Fruit fly (Drosophila melanogaster) whole organism, embryonic: ENCODE data around the gene CG15894.

Source experiments
- Ada2b ChIP-seq: fragments of 200-800 bp; sonication (Bioruptor generic); IDR thresholded peaks from 2 replicates; pipeline ENCODE4 v1.3.6; 2022; ENCODE audit warnings: missing biosample characterization, missing genetic modification characterization
- Antp ChIP-seq: fragments of 200-800 bp; sonication (Bioruptor generic); optimal IDR thresholded peaks from 3 replicates; lab custom pipeline; 2016; ENCODE audit warnings: missing biosample characterization, missing genetic modification characterization
- Asciz ChIP-seq: fragments of 200-800 bp; sonication (Bioruptor generic); optimal IDR thresholded peaks from 2 replicates; lab custom pipeline; 2017; ENCODE audit warnings: missing biosample characterization, mild to moderate bottlenecking, missing genetic modification characterization, missing genetic modification reagents
- Blimp-1 ChIP-seq: fragments of 200-800 bp; sonication (Bioruptor generic); optimal IDR thresholded peaks from 3 replicates; lab custom pipeline; 2018; ENCODE audit warnings: missing biosample characterization, missing genetic modification characterization, mild to moderate bottlenecking, moderate library complexity, missing genetic modification reagents
- CG10565 ChIP-seq: fragments of 200-800 bp; sonication (Bioruptor generic); optimal IDR thresholded peaks from 3 replicates; lab custom pipeline; 2016; ENCODE audit warnings: missing biosample characterization, mild to moderate bottlenecking, missing genetic modification characterization
- CG12104 ChIP-seq: fragments of 200-800 bp; sonication (Bioruptor generic); optimal IDR thresholded peaks from 3 replicates; lab custom pipeline; 2016; ENCODE audit warnings: missing biosample characterization, missing genetic modification characterization
- CG12391 ChIP-seq: fragments of 200-800 bp; sonication (Bioruptor generic); optimal IDR thresholded peaks from 3 replicates; lab custom pipeline; 2018; ENCODE audit warnings: missing biosample characterization, mild to moderate bottlenecking, missing genetic modification characterization, moderate library complexity
- CG12769 ChIP-seq: fragments of 200-800 bp; sonication (Bioruptor generic); optimal IDR thresholded peaks from 2 replicates; lab custom pipeline; 2019; ENCODE audit warnings: missing biosample characterization, mild to moderate bottlenecking, missing genetic modification characterization, moderate library complexity
- CG13123 ChIP-seq: fragments of 200-800 bp; sonication (Bioruptor generic); optimal IDR thresholded peaks from 2 replicates; lab custom pipeline; 2016; ENCODE audit warnings: missing biosample characterization, missing genetic modification characterization
- CG1529 ChIP-seq: fragments of 200-800 bp; sonication (Bioruptor generic); optimal IDR thresholded peaks from 3 replicates; lab custom pipeline; 2018; ENCODE audit warnings: missing biosample characterization, missing genetic modification characterization
- CG15514 ChIP-seq: fragments of 200-800 bp; sonication (Bioruptor generic); optimal IDR thresholded peaks from 3 replicates; lab custom pipeline; 2017; ENCODE audit warnings: missing biosample characterization, missing genetic modification characterization, mild to moderate bottlenecking, moderate library complexity, missing genetic modification reagents
- CG30403 ChIP-seq: fragments of 200-800 bp; sonication (Bioruptor generic); optimal IDR thresholded peaks from 3 replicates; lab custom pipeline; 2016; ENCODE audit warnings: missing biosample characterization, missing genetic modification characterization
- CG32532 ChIP-seq: fragments of 200-800 bp; sonication (Bioruptor generic); IDR thresholded peaks from 2 replicates; pipeline ENCODE4 v1.3.6; 2022; ENCODE audit warnings: missing biosample characterization, missing genetic modification characterization
- CG32767 ChIP-seq: fragments of 200-800 bp; sonication (Bioruptor generic); IDR thresholded peaks from 2 replicates; pipeline ENCODE4 v1.3.6; 2022; ENCODE audit warnings: missing biosample characterization, missing genetic modification characterization
- CG32772 ChIP-seq: fragments of 200-800 bp; sonication (Bioruptor generic); IDR thresholded peaks from 2 replicates; pipeline ENCODE4 v1.3.6; 2022; ENCODE audit warnings: missing biosample characterization, missing genetic modification characterization
- CG3847 ChIP-seq: fragments of 200-800 bp; sonication (Bioruptor generic); IDR thresholded peaks from 2 replicates; pipeline ENCODE4 v1.3.6; 2022; ENCODE audit warnings: missing biosample characterization, missing genetic modification characterization
- CG4707 ChIP-seq: fragments of 200-800 bp; sonication (Bioruptor generic); optimal IDR thresholded peaks from 2 replicates; lab custom pipeline; 2018; ENCODE audit warnings: missing biosample characterization, mild to moderate bottlenecking, missing genetic modification characterization, moderate library complexity
- CG6683 ChIP-seq: fragments of 200-800 bp; sonication (Bioruptor generic); optimal IDR thresholded peaks from 2 replicates; lab custom pipeline; 2017; ENCODE audit warnings: missing biosample characterization, mild to moderate bottlenecking, missing genetic modification characterization, missing genetic modification reagents
- CG6791 ChIP-seq: fragments of 200-800 bp; sonication (Bioruptor generic); IDR thresholded peaks from 3 replicates; pipeline ENCODE4 v1.3.6; 2022; ENCODE audit warnings: missing biosample characterization, missing genetic modification characterization; ENCODE audit not compliant: partially characterized antibody
- CG8290 ChIP-seq, 3 experiments: fragments of 200-800 bp; sonication (Bioruptor generic); optimal IDR thresholded peaks; 2 replicates each; lab custom pipeline; 2016 to 2019; ENCODE audit warnings: missing biosample characterization in 3 of 3, missing genetic modification characterization in 3 of 3, mild to moderate bottlenecking in 2 of 3, moderate library complexity in 1 of 3
- CG8388 ChIP-seq: fragments of 200-800 bp; sonication (Bioruptor generic); optimal IDR thresholded peaks from 2 replicates; lab custom pipeline; 2019; ENCODE audit warnings: missing biosample characterization, mild to moderate bottlenecking, missing genetic modification characterization, moderate library complexity
- Dbx ChIP-seq: fragments of 200-800 bp; sonication (Bioruptor generic); IDR thresholded peaks from 3 replicates; pipeline ENCODE4 v1.3.6; 2022; ENCODE audit warnings: missing biosample characterization, missing genetic modification characterization
- Dfd ChIP-seq, 2 experiments: fragments of >200 bp; optimal IDR thresholded peaks; 2 replicates each; lab custom pipeline; 2017; ENCODE audit warnings: missing biosample characterization in 2 of 2, missing genetic modification characterization in 2 of 2
- Ets65A ChIP-seq: fragments of 200-800 bp; sonication (Bioruptor generic); peaks from one replicate; lab custom pipeline; 2016; ENCODE audit warnings: missing biosample characterization, missing genetic modification characterization
- Hr3 ChIP-seq: fragments of 200-800 bp; sonication (Bioruptor generic); optimal IDR thresholded peaks from 3 replicates; lab custom pipeline; 2016; ENCODE audit warnings: missing biosample characterization, missing genetic modification characterization
- Lpt ChIP-seq: fragments of >200 bp; optimal IDR thresholded peaks from 2 replicates; lab custom pipeline; 2018; ENCODE audit warnings: missing biosample characterization, missing genetic modification characterization
- Opbp ChIP-seq: fragments of 200-800 bp; sonication (Bioruptor generic); IDR thresholded peaks from 3 replicates; pipeline ENCODE4 v1.3.6; 2022; ENCODE audit warnings: missing biosample characterization, missing genetic modification characterization; ENCODE audit not compliant: partially characterized antibody
- Rx ChIP-seq: fragments of 200-800 bp; sonication (Bioruptor generic); IDR thresholded peaks from 2 replicates; pipeline ENCODE4 v1.3.6; 2022; ENCODE audit warnings: missing biosample characterization, missing genetic modification characterization
- Side ChIP-seq: fragments of 200-800 bp; sonication (Bioruptor generic); optimal IDR thresholded peaks from 2 replicates; lab custom pipeline; 2016; ENCODE audit warnings: missing biosample characterization, missing genetic modification characterization
- TFAM ChIP-seq: fragments of 200-800 bp; sonication (Bioruptor generic); optimal IDR thresholded peaks from 2 replicates; lab custom pipeline; 2017; ENCODE audit warnings: missing biosample characterization, missing genetic modification characterization, inconsistent platforms
- Trl ChIP-seq, 3 experiments: fragments of >200 bp in 2 of 3; fragments of 200-800 bp in 1 of 3; sonication (Bioruptor generic) in 1 of 3; optimal IDR thresholded peaks; 2 replicates in 1 of 3; 3 replicates in 2 of 3; lab custom pipeline; 2016 to 2017; ENCODE audit warnings: missing biosample characterization in 1 of 3, missing genetic modification characterization in 1 of 3
- aop ChIP-seq: fragments of 200-800 bp; sonication (Bioruptor generic); IDR thresholded peaks from 2 replicates; pipeline ENCODE4 v1.3.6; 2022; ENCODE audit warnings: missing biosample characterization, missing genetic modification characterization
- chif ChIP-seq, 2 experiments: fragments of 200-800 bp; sonication (Bioruptor generic); optimal IDR thresholded peaks; 3 replicates each; lab custom pipeline; 2016; ENCODE audit warnings: missing biosample characterization in 2 of 2, missing genetic modification characterization in 2 of 2
- da ChIP-seq: fragments of 200-800 bp; sonication (Bioruptor generic); optimal IDR thresholded peaks from 2 replicates; lab custom pipeline; 2016; ENCODE audit warnings: missing biosample characterization, missing genetic modification characterization
- disco-r ChIP-seq: fragments of 200-800 bp; sonication (Bioruptor generic); optimal IDR thresholded peaks from 2 replicates; lab custom pipeline; 2016; ENCODE audit warnings: missing biosample characterization, missing genetic modification characterization
- dmrt99B ChIP-seq: fragments of 200-800 bp; sonication (Bioruptor generic); optimal IDR thresholded peaks from 2 replicates; lab custom pipeline; 2018; ENCODE audit warnings: missing biosample characterization, mild to moderate bottlenecking, missing genetic modification characterization, moderate library complexity
- fu2 ChIP-seq: fragments of 200-800 bp; sonication (Bioruptor generic); optimal IDR thresholded peaks from 2 replicates; lab custom pipeline; 2016; ENCODE audit warnings: missing biosample characterization, missing genetic modification characterization
- grau ChIP-seq: fragments of 200-800 bp; optimal IDR thresholded peaks from 3 replicates; lab custom pipeline; 2019; ENCODE audit warnings: missing biosample characterization, mild to moderate bottlenecking, missing genetic modification characterization, moderate library complexity
- hbn ChIP-seq: fragments of 200-800 bp; sonication (Bioruptor generic); IDR thresholded peaks from 2 replicates; pipeline ENCODE4 v1.3.6; 2022; ENCODE audit warnings: missing biosample characterization, missing genetic modification characterization; ENCODE audit not compliant: partially characterized antibody
- ken ChIP-seq: fragments of 200-800 bp; sonication (Bioruptor generic); IDR thresholded peaks from 3 replicates; pipeline ENCODE4 v1.3.6; 2022; ENCODE audit warnings: missing biosample characterization, missing genetic modification characterization
- nom ChIP-seq: fragments of 200-800 bp; sonication (Bioruptor generic); optimal IDR thresholded peaks from 2 replicates; lab custom pipeline; 2017; ENCODE audit warnings: missing biosample characterization, missing genetic modification characterization, mild to moderate bottlenecking, moderate library complexity, missing genetic modification reagents
- otp ChIP-seq: fragments of 200-800 bp; sonication (Bioruptor generic); IDR thresholded peaks from 3 replicates; pipeline ENCODE4, ENCODE4 v1.3.6; 2022; ENCODE audit warnings: missing biosample characterization, missing genetic modification characterization
- pros ChIP-seq: fragments of 200-800 bp; sonication (Bioruptor generic); optimal IDR thresholded peaks from 3 replicates; lab custom pipeline; 2019; ENCODE audit warnings: missing biosample characterization, mild to moderate bottlenecking, missing genetic modification characterization, moderate library complexity
- pum ChIP-seq: fragments of 200-800 bp; sonication (Bioruptor generic); optimal IDR thresholded peaks from 2 replicates; lab custom pipeline; 2016; ENCODE audit warnings: missing biosample characterization, missing genetic modification characterization
- pzg ChIP-seq: fragments of 200-800 bp; sonication (Bioruptor generic); optimal IDR thresholded peaks from 3 replicates; lab custom pipeline; 2018; ENCODE audit warnings: missing biosample characterization, mild to moderate bottlenecking, missing genetic modification characterization, moderate library complexity
- run ChIP-seq: fragments of 200-800 bp; sonication (Bioruptor generic); optimal IDR thresholded peaks from 3 replicates; lab custom pipeline; 2018; ENCODE audit warnings: missing biosample characterization, mild to moderate bottlenecking, missing genetic modification characterization
- sens ChIP-seq: fragments of 200-800 bp; sonication (Bioruptor generic); peaks from one replicate; lab custom pipeline; 2016; ENCODE audit warnings: missing biosample characterization, missing genetic modification characterization
- tin ChIP-seq: fragments of 200-800 bp; sonication (Bioruptor generic); optimal IDR thresholded peaks from 3 replicates; lab custom pipeline; 2016; ENCODE audit warnings: missing biosample characterization, missing genetic modification characterization
- unpg ChIP-seq: fragments of 200-800 bp; sonication (Bioruptor generic); optimal IDR thresholded peaks from 3 replicates; lab custom pipeline; 2018; ENCODE audit warnings: missing biosample characterization, mild to moderate bottlenecking, missing genetic modification characterization, moderate library complexity
- yki ChIP-seq: fragments of >200 bp; optimal IDR thresholded peaks from 3 replicates; lab custom pipeline; 2018

Gene CG15894

dm6 chrX:6340593-6341068, 31.6 kb downstream of the CG15894 start (continued):
- TF ChIP-seq Opbp (GFP tag; lab: Robert Waterston, UW), result no peak
- 0 out of 2 replicates have a peak, but pooled peaks have one; percentile 25 for TF ChIP-seq Rx (GFP tag; lab: Robert Waterston, UW)
- TF ChIP-seq CG12391, result peak; percentile 72
- TF ChIP-seq disco-r (GFP tag; lab: Kevin White, UChicago), result no peak
- TF ChIP-seq TFAM (GFP tag; lab: Kevin White, UChicago), result no peak
- TF ChIP-seq pzg (GFP tag; lab: Kevin White, UChicago), result no peak
- no peak for TF ChIP-seq hbn (GFP tag; lab: Robert Waterston, UW)
- no peak for TF ChIP-seq otp (GFP tag; lab: Robert Waterston, UW)
- TF ChIP-seq Lpt (GFP tag; lab: Kevin White, UChicago), result no peak
- TF ChIP-seq CG12769 (tag; lab: Kevin White, UChicago), result peak; percentile 39
- TF ChIP-seq chif (GFP tag; optimal IDR thresholded peaks at IDR 0.05; lab: Kevin White, UChicago), result peak in 1 of 2 experiments; percentile 3
- TF ChIP-seq Dbx, result no peak
- 0 out of 2 replicates have a peak, but pooled peaks have one; percentile 7 for TF ChIP-seq Ada2b (GFP tag; lab: Robert Waterston, UW)
- TF ChIP-seq tin (GFP tag; lab: Kevin White, UChicago), result peak; percentile 44
- TF ChIP-seq dmrt99B (tag; lab: Kevin White, UChicago), result peak; percentile 88
- TF ChIP-seq CG6683 (GFP tag; lab: Kevin White, UChicago), result peak; percentile 57
- peak; percentile 58 for TF ChIP-seq CG15514 (GFP tag; lab: Kevin White, UChicago)
- TF ChIP-seq run (tag; lab: Kevin White, UChicago), result peak; percentile 61
- TF ChIP-seq CG12104 (GFP tag; lab: Kevin White, UChicago), result peak; percentile 70
- peak; percentile 85 for TF ChIP-seq grau (tag; lab: Kevin White, UChicago)
- TF ChIP-seq nom (GFP tag; lab: Kevin White, UChicago), result peak; percentile 97
- peak; percentile 3 for TF ChIP-seq Antp (GFP tag; lab: Kevin White, UChicago)
- TF ChIP-seq CG8388 (GFP tag; lab: Kevin White, UChicago), result peak; percentile 61
- no peak for TF ChIP-seq fu2 (GFP tag; lab: Kevin White, UChicago)
- TF ChIP-seq CG32772 (GFP tag; lab: Robert Waterston, UW), result 0 out of 2 replicates have a peak, but pooled peaks have one; percentile 40
- no peak for TF ChIP-seq Dfd (GFP tag; optimal IDR thresholded peaks at IDR 0.05; lab: Kevin White, UChicago)
- TF ChIP-seq CG4707 (GFP tag; lab: Kevin White, UChicago), result peak; percentile 29
- peak; percentile 70 for TF ChIP-seq Ets65A (GFP tag; lab: Kevin White, UChicago)
- peak; percentile 74 for TF ChIP-seq CG1529
- peak; percentile 72 for TF ChIP-seq unpg (GFP tag; lab: Kevin White, UChicago)

dm6 chrX:6341678-6342077, 32.7 kb downstream of the CG15894 start:
- TF ChIP-seq sens (GFP tag; lab: Kevin White, UChicago) (peak; percentile 25), CG30403 (GFP tag; lab: Kevin White, UChicago) (no peak), Dfd (GFP tag; optimal IDR thresholded peaks at IDR 0.05; lab: Kevin White, UChicago) (no peak), CG3847 (GFP tag; lab: Robert Waterston, UW) (no peak), Asciz (GFP tag; lab: Kevin White, UChicago) (no peak), pros (GFP tag; lab: Kevin White, UChicago) (no peak), CG6791 (GFP tag; lab: Robert Waterston, UW) (no peak), Side (no peak), da (GFP tag; lab: Kevin White, UChicago) (no peak), pum (GFP tag; lab: Kevin White, UChicago) (no peak), CG10565 (GFP tag; lab: Kevin White, UChicago) (no peak), Blimp-1 (GFP tag; lab: Kevin White, UChicago) (peak; percentile 6), aop (GFP tag; lab: Robert Waterston, UW) (no peak), ken (GFP tag; lab: Robert Waterston, UW) (no peak), Trl (optimal IDR thresholded peaks at IDR 0.05; lab: Kevin White, UChicago) (peak in 1 of 2 experiments; percentile 25), Trl (GFP tag; optimal IDR thresholded peaks at IDR 0.05; lab: Kevin White, UChicago) (no peak), CG8290 (GFP tag; optimal IDR thresholded peaks at IDR 0.05; lab: Kevin White, UChicago) (no peak), CG8290 (tag; optimal IDR thresholded peaks at IDR 0.05; lab: Kevin White, UChicago) (no peak), Hr3 (GFP tag; lab: Kevin White, UChicago) (no peak), CG32767 (no peak), CG32532 (GFP tag; lab: Robert Waterston, UW) (no peak), yki (lab: Kevin White, UChicago) (no peak), CG13123 (GFP tag; lab: Kevin White, UChicago) (no peak)
